Worm (Caenorhabditis elegans): Measurements from ENCODE around the gene Y116A8C.465.

- TF ChIP-seq lin-32 (GFP tag; optimal IDR thresholded peaks at IDR 0.05) (no peak), nhr-237 (tag; optimal IDR thresholded peaks at IDR 0.05) (no peak), pha-4 (tag; optimal IDR thresholded peaks at IDR 0.05) (no peak), ceh-39 (tag; optimal IDR thresholded peaks at IDR 0.05) (no peak), unc-62 (GFP tag; optimal IDR thresholded peaks at IDR 0.05) (no peak), ces-1 (GFP tag; optimal IDR thresholded peaks at IDR 0.05) (no peak), ztf-11 (tag; optimal IDR thresholded peaks at IDR 0.05) (no peak)
These were observed 23.8 kb downstream of the Y116A8C.465 start, which contains the start of gene Y116A8C.43 for ce11 chrIV:17088849-17089248.
